Fruit fly (Drosophila melanogaster): ENCODE data around the gene Zip89B.
A peak's percentile ranks its signal among the peaks of the same experiment; 100 is the strongest.

DNA sequence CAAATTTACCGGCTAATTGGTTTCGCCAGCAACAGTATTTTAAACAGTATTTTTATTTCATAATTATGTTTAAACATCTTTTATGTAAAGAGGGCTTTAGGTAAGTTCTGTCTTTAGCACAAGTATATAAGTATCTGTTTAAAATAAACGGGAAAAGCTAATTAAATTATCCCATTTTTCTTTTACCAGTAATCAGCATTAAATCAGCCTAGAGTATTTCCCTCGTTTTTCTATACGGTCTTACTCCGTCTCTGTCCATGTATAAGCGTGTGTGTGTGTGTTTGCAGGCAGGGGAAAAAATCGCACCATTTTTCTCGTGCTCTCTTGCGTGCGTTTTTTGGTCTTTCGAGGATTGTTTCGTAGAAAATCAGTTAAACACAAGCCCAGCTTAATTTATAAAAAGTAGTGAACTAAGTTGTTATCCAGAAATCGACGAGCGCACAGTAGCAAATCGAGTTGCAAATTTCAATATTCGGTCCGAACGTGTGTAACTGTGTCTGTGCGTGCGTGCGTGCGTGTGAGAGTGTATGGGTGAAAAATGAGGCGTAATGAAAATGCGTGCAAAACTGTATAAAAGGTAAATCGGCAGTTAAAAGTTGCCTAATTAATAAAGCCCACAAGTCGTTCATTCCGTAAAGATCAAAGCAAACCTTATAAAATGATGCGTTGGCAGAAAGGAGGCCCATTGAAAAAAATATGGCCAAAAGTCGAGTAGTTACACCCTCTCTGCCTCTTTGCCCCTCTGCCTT lies 32.6 kb upstream of the Zip89B start:
- TF ChIP-seq ovo (GFP tag; optimal IDR thresholded peaks at IDR 0.05) (no peak), cic (GFP tag; optimal IDR thresholded peaks at IDR 0.05) (no peak), bab1 (GFP tag; optimal IDR thresholded peaks at IDR 0.05) (peak; percentile 59), Mnt (GFP tag; optimal IDR thresholded peaks at IDR 0.05) (peak; percentile 28), CG11617 (GFP tag; optimal IDR thresholded peaks at IDR 0.05) (no peak), CG5204 (GFP tag; optimal IDR thresholded peaks at IDR 0.05) (no peak), Crg-1 (GFP tag; optimal IDR thresholded peaks at IDR 0.05) (no peak)
